Worm (Caenorhabditis elegans) whole organism, young adult: ENCODE data around the gene Y26E6A.3.

Experiments used
- F10E7.11 ChIP-seq: sonication (generic microtip); optimal IDR thresholded peaks from 2 replicates; lab custom pipeline; 2017; ENCODE audit warnings: mild to moderate bottlenecking, missing genetic modification characterization, moderate library complexity, missing compliant biosample characterization
- F37B4.10 ChIP-seq: fragments of 200-800 bp; sonication (Bioruptor generic); IDR thresholded peaks from 2 replicates; pipeline ENCODE4 v1.3.6; 2022; ENCODE audit warnings: missing genetic modification characterization, missing compliant biosample characterization
- F55B11.4 ChIP-seq: sonication (generic microtip); optimal IDR thresholded peaks from 2 replicates; lab custom pipeline; 2016; ENCODE audit warnings: missing compliant biosample characterization, missing genetic modification characterization, borderline replicate concordance; ENCODE audit not compliant: insufficient read depth
- K12H6.12 ChIP-seq: fragments of 200-800 bp; sonication (Bioruptor generic); optimal IDR thresholded peaks from 2 replicates; lab custom pipeline; 2018; ENCODE audit warnings: mild to moderate bottlenecking, missing genetic modification characterization, missing compliant biosample characterization
- T26A5.8 ChIP-seq: sonication (generic microtip); optimal IDR thresholded peaks from 2 replicates; lab custom pipeline; 2016; ENCODE audit warnings: missing genetic modification characterization, missing compliant biosample characterization
- akir-1 ChIP-seq: fragments of 200-800 bp; sonication (Bioruptor generic); optimal IDR thresholded peaks from 2 replicates; lab custom pipeline; 2018; ENCODE audit warnings: mild to moderate bottlenecking, missing genetic modification characterization, moderate library complexity, missing compliant biosample characterization
- aptf-2 ChIP-seq: fragments of 200-800 bp; sonication (Bioruptor generic); conservative IDR thresholded peaks from 2 replicates; pipeline ENCODE4 v1.3.6; 2022; ENCODE audit warnings: missing genetic modification reagents, missing genetic modification characterization, missing compliant biosample characterization
- attf-5 ChIP-seq: fragments of 200-800 bp; sonication (Bioruptor generic); optimal IDR thresholded peaks from 2 replicates; lab custom pipeline; 2018; ENCODE audit warnings: mild to moderate bottlenecking, missing genetic modification characterization, missing compliant biosample characterization
- bed-2 ChIP-seq: fragments of 200-800 bp; sonication (Bioruptor generic); IDR thresholded peaks from 2 replicates; pipeline ENCODE4 v1.3.6; 2022; ENCODE audit warnings: missing genetic modification reagents, missing genetic modification characterization, missing compliant biosample characterization
- dpff-1 ChIP-seq: sonication (generic microtip); optimal IDR thresholded peaks from 2 replicates; lab custom pipeline; 2017; ENCODE audit warnings: mild to moderate bottlenecking, missing genetic modification characterization, missing compliant biosample characterization
- dpl-1 ChIP-seq: fragments of 150-350 bp; optimal IDR thresholded peaks from 2 replicates; lab custom pipeline; 2014; ENCODE audit warnings: missing biosample characterization, missing genetic modification reagents, missing genetic modification characterization
- efl-1 ChIP-seq: fragments of 150-350 bp; optimal IDR thresholded peaks from 2 replicates; lab custom pipeline; 2014; ENCODE audit warnings: missing biosample characterization, missing genetic modification reagents, missing genetic modification characterization
- egl-44 ChIP-seq: fragments of 200-800 bp; sonication (Bioruptor generic); IDR thresholded peaks from 2 replicates; pipeline ENCODE4 v1.3.6; 2022; ENCODE audit warnings: missing genetic modification reagents, missing genetic modification characterization, missing compliant biosample characterization
- ekl-4 ChIP-seq: fragments of 200-800 bp; sonication (Bioruptor generic); IDR thresholded peaks from 2 replicates; pipeline ENCODE4 v1.3.6; 2022; ENCODE audit warnings: missing genetic modification reagents, missing genetic modification characterization, missing compliant biosample characterization
- ets-4 ChIP-seq: fragments of 200-800 bp; sonication (Bioruptor generic); optimal IDR thresholded peaks from 2 replicates; lab custom pipeline; 2018; ENCODE audit warnings: mild to moderate bottlenecking, missing genetic modification characterization, missing compliant biosample characterization
- him-1 ChIP-seq: sonication (generic microtip); optimal IDR thresholded peaks from 2 replicates; lab custom pipeline; 2016; ENCODE audit warnings: missing genotype, missing genetic modification reagents, missing genetic modification characterization, missing compliant biosample characterization
- hlh-26 ChIP-seq: fragments of 200-800 bp; sonication (Bioruptor generic); conservative IDR thresholded peaks from 2 replicates; pipeline ENCODE4 v1.3.6; 2022; ENCODE audit warnings: missing genetic modification reagents, missing genetic modification characterization, missing compliant biosample characterization
- hmg-20 ChIP-seq: fragments of 200-800 bp; sonication (Bioruptor generic); IDR thresholded peaks from 2 replicates; pipeline ENCODE4 v1.3.6; 2022; ENCODE audit warnings: missing genetic modification reagents, missing genetic modification characterization, missing compliant biosample characterization
- hrde-1 ChIP-seq: sonication (generic microtip); optimal IDR thresholded peaks from 2 replicates; lab custom pipeline; 2016; ENCODE audit warnings: missing genetic modification characterization, mild to moderate bottlenecking, missing compliant biosample characterization, moderate library complexity, missing genotype, missing genetic modification reagents, borderline replicate concordance
- lag-1 ChIP-seq: fragments of 200-800 bp; sonication (Bioruptor generic); IDR thresholded peaks from 2 replicates; pipeline ENCODE4 v1.3.6; 2022; ENCODE audit warnings: missing genetic modification reagents, missing genetic modification characterization, missing compliant biosample characterization
- let-526 ChIP-seq: fragments of 200-800 bp; sonication (Bioruptor generic); IDR thresholded peaks from 2 replicates; pipeline ENCODE4 v1.3.6; 2022; ENCODE audit warnings: missing genetic modification reagents, missing genetic modification characterization, missing compliant biosample characterization
- let-607 ChIP-seq, 2 experiments: fragments of 200-800 bp in 1 of 2; sonication (Bioruptor generic) in 1 of 2; sonication (generic microtip) in 1 of 2; optimal IDR thresholded peaks; 2 replicates each; lab custom pipeline; 2016 to 2018; ENCODE audit warnings: mild to moderate bottlenecking in 2 of 2, missing compliant biosample characterization in 2 of 2, missing genetic modification characterization in 2 of 2, moderate library complexity in 2 of 2, missing genotype in 1 of 2
- lin-26 ChIP-seq: fragments of 200-800 bp; sonication (Bioruptor generic); IDR thresholded peaks from 2 replicates; pipeline ENCODE4 v1.3.6; 2022; ENCODE audit warnings: missing genetic modification reagents, missing genetic modification characterization, missing compliant biosample characterization
- lin-35 ChIP-seq, 3 experiments: fragments of 150-350 bp in 2 of 3; sonication (generic microtip) in 1 of 3; optimal IDR thresholded peaks; 2 replicates each; lab custom pipeline; 2014 to 2018; ENCODE audit warnings: missing biosample characterization in 3 of 3, missing genetic modification characterization in 3 of 3, missing genetic modification reagents in 3 of 3
- madf-10 ChIP-seq: sonication (generic microtip); optimal IDR thresholded peaks from 2 replicates; lab custom pipeline; 2016; ENCODE audit warnings: mild to moderate bottlenecking, missing genetic modification characterization, missing compliant biosample characterization
- mel-28 ChIP-seq: sonication (generic microtip); optimal IDR thresholded peaks from 2 replicates; lab custom pipeline; 2016; ENCODE audit warnings: borderline replicate concordance, mild to moderate bottlenecking, missing genetic modification characterization, missing compliant biosample characterization
- mxl-1 ChIP-seq: sonication (generic microtip); optimal IDR thresholded peaks from 2 replicates; lab custom pipeline; 2016; ENCODE audit warnings: missing genetic modification characterization, missing compliant biosample characterization
- nfya-2 ChIP-seq: fragments of 200-800 bp; sonication (Bioruptor generic); IDR thresholded peaks from 2 replicates; pipeline ENCODE4 v1.3.6; 2022; ENCODE audit warnings: missing genetic modification reagents, missing genetic modification characterization, missing compliant biosample characterization
- nfyb-1 ChIP-seq: fragments of 200-800 bp; sonication (Bioruptor generic); IDR thresholded peaks from 2 replicates; pipeline ENCODE4 v1.3.6; 2022; ENCODE audit warnings: missing genetic modification reagents, missing genetic modification characterization, missing compliant biosample characterization
- nhr-120 ChIP-seq: fragments of 200-800 bp; sonication (Bioruptor generic); IDR thresholded peaks from 2 replicates; pipeline ENCODE4 v1.3.6; 2022; ENCODE audit warnings: missing genetic modification characterization, missing compliant biosample characterization
- nhr-27 ChIP-seq: fragments of 200-800 bp; sonication (Bioruptor generic); optimal IDR thresholded peaks from 2 replicates; lab custom pipeline; 2018; ENCODE audit warnings: mild to moderate bottlenecking, missing genetic modification characterization, moderate library complexity, missing compliant biosample characterization
- nhr-80 ChIP-seq: sonication (generic microtip); optimal IDR thresholded peaks from 2 replicates; lab custom pipeline; 2016; ENCODE audit warnings: missing genetic modification characterization, missing compliant biosample characterization
- pbrm-1 ChIP-seq: fragments of 200-800 bp; sonication (Bioruptor generic); IDR thresholded peaks from 2 replicates; pipeline ENCODE4 v1.3.6; 2022; ENCODE audit warnings: missing genetic modification reagents, missing genetic modification characterization, missing compliant biosample characterization
- pha-4 ChIP-seq: fragments of 150-350 bp; sonication (generic microtip); optimal IDR thresholded peaks from 2 replicates; lab custom pipeline; 2014; ENCODE audit warnings: missing biosample characterization, missing genetic modification reagents, missing genetic modification characterization
- repo-1 ChIP-seq: sonication (generic microtip); optimal IDR thresholded peaks from 2 replicates; lab custom pipeline; 2017; ENCODE audit warnings: mild to moderate bottlenecking, missing genetic modification characterization, missing compliant biosample characterization
- rpc-1 ChIP-seq, 2 experiments: fragments of 150-350 bp in 1 of 2; sonication (generic microtip) in 1 of 2; optimal IDR thresholded peaks; 2 replicates each; lab custom pipeline; 2014 to 2018; ENCODE audit warnings: missing biosample characterization in 1 of 2, missing genetic modification characterization in 1 of 2, missing genetic modification reagents in 1 of 2, missing genotype in 1 of 2
- sea-2 ChIP-seq: fragments of 200-800 bp; sonication (Bioruptor generic); IDR thresholded peaks from 2 replicates; pipeline ENCODE4 v1.3.6; 2022; ENCODE audit warnings: missing genetic modification characterization, missing compliant biosample characterization
- snpc-1.3 ChIP-seq: sonication (generic microtip); optimal IDR thresholded peaks from 2 replicates; lab custom pipeline; 2017; ENCODE audit warnings: missing genetic modification characterization, mild to moderate bottlenecking, missing compliant biosample characterization, antibody characterized with exemption, moderate library complexity, missing genotype, missing genetic modification reagents; ENCODE audit not compliant: insufficient read depth
- snpc-3.4 ChIP-seq: sonication (generic microtip); optimal IDR thresholded peaks from 2 replicates; lab custom pipeline; 2017; ENCODE audit warnings: missing genetic modification characterization, mild to moderate bottlenecking, missing compliant biosample characterization, antibody characterized with exemption, moderate library complexity, missing genotype, missing genetic modification reagents
- snpc-4 ChIP-seq, 5 experiments: fragments of 150-350 bp in 1 of 5; sonication (generic microtip) in 4 of 5; optimal IDR thresholded peaks; 2 replicates each; lab custom pipeline; 2014 to 2018; ENCODE audit warnings: missing genetic modification characterization in 5 of 5, missing biosample characterization in 3 of 5, antibody characterized with exemption in 2 of 5, mild to moderate bottlenecking in 2 of 5, missing compliant biosample characterization in 2 of 5, missing genotype in 2 of 5, moderate library complexity in 2 of 5, missing genetic modification reagents in 1 of 5
- sptf-2 ChIP-seq: fragments of 200-800 bp; sonication (Bioruptor generic); optimal IDR thresholded peaks from 2 replicates; lab custom pipeline; 2018; ENCODE audit warnings: mild to moderate bottlenecking, missing genetic modification characterization, missing compliant biosample characterization
- tbx-9 ChIP-seq: sonication (generic microtip); optimal IDR thresholded peaks from 2 replicates; lab custom pipeline; 2016; ENCODE audit warnings: borderline replicate concordance, missing genetic modification characterization, inconsistent platforms, missing compliant biosample characterization
- tlf-1 ChIP-seq: fragments of 200-800 bp; sonication (Bioruptor generic); optimal IDR thresholded peaks from 2 replicates; lab custom pipeline; 2018; ENCODE audit warnings: mild to moderate bottlenecking, missing genetic modification characterization, missing compliant biosample characterization
- xnd-1 ChIP-seq: sonication (generic microtip); optimal IDR thresholded peaks from 2 replicates; lab custom pipeline; 2016; ENCODE audit warnings: missing genotype, missing genetic modification reagents, missing genetic modification characterization, missing compliant biosample characterization
- ztf-18 ChIP-seq: sonication (generic microtip); optimal IDR thresholded peaks from 2 replicates; lab custom pipeline; 2016; ENCODE audit warnings: missing genotype, mild to moderate bottlenecking, missing genetic modification characterization, missing compliant biosample characterization
- ztf-6 ChIP-seq: fragments of 200-800 bp; sonication (Bioruptor generic); IDR thresholded peaks from 2 replicates; pipeline ENCODE4 v1.3.6; 2022; ENCODE audit warnings: missing genetic modification reagents, missing genetic modification characterization, missing compliant biosample characterization

Gene Y26E6A.3

ce11 chrX:13918143-13918542 is 8.4 kb upstream of the Y26E6A.3 start (continued):
- TF ChIP-seq snpc-4 (GFP tag; optimal IDR thresholded peaks at IDR 0.05; lab: Kevin White, UChicago) (no peak), snpc-4 (tag; optimal IDR thresholded peaks at IDR 0.05; lab: Kevin White, UChicago) (no peak), dpff-1 (tag; lab: Kevin White, UChicago) (no peak), egl-44 (GFP tag; lab: Robert Waterston, UW) (no peak), hmg-20 (GFP tag; lab: Robert Waterston, UW) (no peak), hrde-1 (tag; lab: Kevin White, UChicago) (no peak), F55B11.4 (tag; lab: Kevin White, UChicago) (no peak), dpl-1 (GFP tag; lab: Kevin White, UChicago) (peak; percentile 22), hlh-26 (GFP tag; lab: Robert Waterston, UW) (no peak), sea-2 (GFP tag; lab: Robert Waterston, UW) (no peak), lag-1 (GFP tag; lab: Robert Waterston, UW) (no peak), lin-35 (GFP tag; optimal IDR thresholded peaks at IDR 0.05; lab: Kevin White, UChicago) (peak in 1 of 3 experiments; percentile 5), F10E7.11 (no peak), akir-1 (GFP tag; lab: Kevin White, UChicago) (no peak), T26A5.8 (tag; lab: Kevin White, UChicago) (no peak), sptf-2 (no peak), nfyb-1 (GFP tag; lab: Robert Waterston, UW) (no peak), ztf-6 (GFP tag; lab: Robert Waterston, UW) (no peak), repo-1 (tag; lab: Kevin White, UChicago) (no peak), mel-28 (tag; lab: Kevin White, UChicago) (no peak), bed-2 (GFP tag; lab: Robert Waterston, UW) (no peak), nfya-2 (GFP tag; lab: Robert Waterston, UW) (no peak), aptf-2 (GFP tag; lab: Robert Waterston, UW) (no peak), let-526 (GFP tag; lab: Robert Waterston, UW) (no peak), ztf-18 (tag; lab: Kevin White, UChicago) (peak; percentile 88), let-607 (tag; optimal IDR thresholded peaks at IDR 0.05; lab: Kevin White, UChicago) (no peak), efl-1 (GFP tag; lab: Kevin White, UChicago) (peak; percentile 52), K12H6.12 (tag; lab: Kevin White, UChicago) (no peak), nhr-80 (no peak), tlf-1 (GFP tag; lab: Kevin White, UChicago) (no peak), pbrm-1 (GFP tag; lab: Robert Waterston, UW) (0 out of 2 replicates have a peak, but pooled peaks have one; percentile 20), him-1 (tag; lab: Kevin White, UChicago) (no peak), madf-10 (no peak), tbx-9 (tag; lab: Kevin White, UChicago) (no peak), xnd-1 (tag; lab: Kevin White, UChicago) (no peak), snpc-1.3 (tag; lab: Kevin White, UChicago) (no peak), ets-4 (no peak), mxl-1 (tag; lab: Kevin White, UChicago) (no peak), attf-5 (peak; percentile 25), nhr-120 (GFP tag; lab: Robert Waterston, UW) (no peak), nhr-27 (tag; lab: Kevin White, UChicago) (no peak), lin-26 (GFP tag; lab: Robert Waterston, UW) (no peak), ekl-4 (GFP tag; lab: Robert Waterston, UW) (no peak), rpc-1 (optimal IDR thresholded peaks at IDR 0.05; lab: Kevin White, UChicago) (no peak), rpc-1 (tag; optimal IDR thresholded peaks at IDR 0.05; lab: Kevin White, UChicago) (no peak), snpc-3.4 (tag; lab: Kevin White, UChicago) (no peak), F37B4.10 (GFP tag; lab: Robert Waterston, UW) (no peak), pha-4 (tag; lab: Kevin White, UChicago) (no peak)
